Fruit fly (Drosophila melanogaster) whole organism, embryonic: ENCODE measurements around the gene Fie.

Experiments
- Atf-2 ChIP-seq: fragments of 200-800 bp; sonication (Bioruptor generic); optimal IDR thresholded peaks from 2 replicates; lab custom pipeline; 2016; ENCODE audit warnings: missing biosample characterization, missing genetic modification characterization
- CG10147 ChIP-seq: fragments of 200-800 bp; sonication (Bioruptor generic); optimal IDR thresholded peaks from 2 replicates; lab custom pipeline; 2019; ENCODE audit warnings: missing biosample characterization, mild to moderate bottlenecking, missing genetic modification characterization, moderate library complexity
- CG12104 ChIP-seq: fragments of 200-800 bp; sonication (Bioruptor generic); optimal IDR thresholded peaks from 3 replicates; lab custom pipeline; 2016; ENCODE audit warnings: missing biosample characterization, missing genetic modification characterization
- CG12299 ChIP-seq: fragments of 200-800 bp; sonication (Bioruptor generic); optimal IDR thresholded peaks from 2 replicates; lab custom pipeline; 2018; ENCODE audit warnings: missing biosample characterization, mild to moderate bottlenecking, missing genetic modification characterization
- CG12659 ChIP-seq: fragments of 200-800 bp; sonication (Bioruptor generic); optimal IDR thresholded peaks from 3 replicates; lab custom pipeline; 2017; ENCODE audit warnings: mild to moderate bottlenecking, missing biosample characterization, missing genetic modification reagents, missing genetic modification characterization
- CG13287 ChIP-seq: fragments of 200-800 bp; sonication (Bioruptor generic); IDR thresholded peaks from 2 replicates; pipeline ENCODE4 v1.3.6; 2022; ENCODE audit warnings: missing biosample characterization, missing genetic modification characterization; ENCODE audit not compliant: partially characterized antibody
- CG13424 ChIP-seq: fragments of 200-800 bp; sonication (Bioruptor generic); optimal IDR thresholded peaks from 2 replicates; lab custom pipeline; 2019; ENCODE audit warnings: missing biosample characterization, mild to moderate bottlenecking, missing genetic modification characterization, moderate library complexity
- CG13775 ChIP-seq: fragments of 200-800 bp; sonication (Bioruptor generic); optimal IDR thresholded peaks from 3 replicates; lab custom pipeline; 2017; ENCODE audit warnings: missing biosample characterization, mild to moderate bottlenecking, missing genetic modification characterization
- CG15269 ChIP-seq: fragments of 200-800 bp; sonication (Bioruptor generic); optimal IDR thresholded peaks from 2 replicates; lab custom pipeline; 2018; ENCODE audit warnings: missing biosample characterization, mild to moderate bottlenecking, missing genetic modification characterization, moderate library complexity
- CG1647 ChIP-seq: fragments of 200-800 bp; sonication (Bioruptor generic); optimal IDR thresholded peaks from 3 replicates; lab custom pipeline; 2016; ENCODE audit warnings: missing biosample characterization, missing genetic modification characterization
- CG16815 ChIP-seq: fragments of 200-800 bp; sonication (Bioruptor generic); optimal IDR thresholded peaks from 3 replicates; lab custom pipeline; 2017; ENCODE audit warnings: missing biosample characterization, mild to moderate bottlenecking, missing genetic modification characterization
- CG17385 ChIP-seq: fragments of 200-800 bp; sonication (Bioruptor generic); optimal IDR thresholded peaks from 3 replicates; lab custom pipeline; 2018; ENCODE audit warnings: missing biosample characterization, mild to moderate bottlenecking, missing genetic modification characterization
- CG18599 ChIP-seq: fragments of 200-800 bp; sonication (Bioruptor generic); optimal IDR thresholded peaks from 3 replicates; lab custom pipeline; 2017; ENCODE audit warnings: missing biosample characterization, missing genetic modification characterization, mild to moderate bottlenecking, moderate library complexity, missing genetic modification reagents
- CG2116 ChIP-seq: fragments of 200-800 bp; sonication (Bioruptor generic); optimal IDR thresholded peaks from 3 replicates; lab custom pipeline; 2018; ENCODE audit warnings: missing biosample characterization, mild to moderate bottlenecking, missing genetic modification characterization
- CG2120 ChIP-seq: fragments of 200-800 bp; sonication (Bioruptor generic); optimal IDR thresholded peaks from 3 replicates; lab custom pipeline; 2016; ENCODE audit warnings: missing biosample characterization, missing genetic modification characterization
- CG2678 ChIP-seq: fragments of 200-800 bp; sonication (Bioruptor generic); optimal IDR thresholded peaks from 3 replicates; lab custom pipeline; 2019; ENCODE audit warnings: missing biosample characterization, mild to moderate bottlenecking, missing genetic modification characterization, moderate library complexity
- CG34376 ChIP-seq: fragments of 200-800 bp; sonication (Bioruptor generic); optimal IDR thresholded peaks from 2 replicates; lab custom pipeline; 2018; ENCODE audit warnings: missing biosample characterization, mild to moderate bottlenecking, missing genetic modification characterization
- CG3838 ChIP-seq: fragments of 200-800 bp; sonication (Bioruptor generic); optimal IDR thresholded peaks from 3 replicates; lab custom pipeline; 2016; ENCODE audit warnings: missing biosample characterization, missing genetic modification characterization
- CG8281 ChIP-seq: fragments of 200-800 bp; sonication (Bioruptor generic); optimal IDR thresholded peaks from 2 replicates; lab custom pipeline; 2018; ENCODE audit warnings: missing biosample characterization, mild to moderate bottlenecking, missing genetic modification characterization, moderate library complexity
- CG9437 ChIP-seq: fragments of 200-800 bp; sonication (Bioruptor generic); optimal IDR thresholded peaks from 2 replicates; lab custom pipeline; 2018; ENCODE audit warnings: missing biosample characterization, mild to moderate bottlenecking, missing genetic modification characterization
- H2.0 ChIP-seq: fragments of 200-800 bp; sonication (Bioruptor generic); IDR thresholded peaks from 2 replicates; pipeline ENCODE4 v1.3.6; 2022; ENCODE audit warnings: missing biosample characterization, missing genetic modification characterization
- Hmr ChIP-seq: fragments of 200-800 bp; sonication (Bioruptor generic); optimal IDR thresholded peaks from 3 replicates; lab custom pipeline; 2017; ENCODE audit warnings: mild to moderate bottlenecking, missing biosample characterization, missing genetic modification reagents, missing genetic modification characterization
- Hr3 ChIP-seq: fragments of 200-800 bp; sonication (Bioruptor generic); optimal IDR thresholded peaks from 3 replicates; lab custom pipeline; 2016; ENCODE audit warnings: missing biosample characterization, missing genetic modification characterization
- Hr51 ChIP-seq, 2 experiments: fragments of 200-800 bp; sonication (Bioruptor generic); optimal IDR thresholded peaks; 2 replicates in 1 of 2; 3 replicates in 1 of 2; lab custom pipeline; 2016 to 2018; ENCODE audit warnings: missing biosample characterization in 2 of 2, missing genetic modification characterization in 2 of 2, mild to moderate bottlenecking in 1 of 2, moderate library complexity in 1 of 2
- Mad ChIP-seq: fragments of 200-800 bp; sonication (Bioruptor generic); optimal IDR thresholded peaks from 2 replicates; lab custom pipeline; 2016; ENCODE audit warnings: missing biosample characterization, missing genetic modification characterization
- Mes4 ChIP-seq: fragments of 200-800 bp; sonication (Bioruptor generic); optimal IDR thresholded peaks from 2 replicates; lab custom pipeline; 2016; ENCODE audit warnings: missing biosample characterization, missing genetic modification characterization
- Nf-YB ChIP-seq: fragments of 200-800 bp; sonication (Bioruptor generic); optimal IDR thresholded peaks from 3 replicates; lab custom pipeline; 2019; ENCODE audit warnings: missing biosample characterization, mild to moderate bottlenecking, missing genetic modification characterization, moderate library complexity
- YL-1 ChIP-seq: fragments of 200-800 bp; sonication (Bioruptor generic); optimal IDR thresholded peaks from 3 replicates; lab custom pipeline; 2017; ENCODE audit warnings: missing biosample characterization, mild to moderate bottlenecking, missing genetic modification characterization
- bcd ChIP-seq: fragments of 200-800 bp; sonication (Bioruptor generic); optimal IDR thresholded peaks from 2 replicates; lab custom pipeline; 2017; ENCODE audit warnings: missing biosample characterization, mild to moderate bottlenecking, missing genetic modification characterization
- bigmax ChIP-seq: fragments of 200-800 bp; sonication (Bioruptor generic); optimal IDR thresholded peaks from 2 replicates; lab custom pipeline; 2018; ENCODE audit warnings: missing biosample characterization, mild to moderate bottlenecking, missing genetic modification characterization
- caup ChIP-seq: fragments of 200-800 bp; sonication (Bioruptor generic); optimal IDR thresholded peaks from 3 replicates; lab custom pipeline; 2017; ENCODE audit warnings: missing biosample characterization, mild to moderate bottlenecking, missing genetic modification characterization, moderate library complexity; ENCODE audit not compliant: severe bottlenecking
- chif ChIP-seq, 2 experiments: fragments of 200-800 bp; sonication (Bioruptor generic); optimal IDR thresholded peaks; 3 replicates each; lab custom pipeline; 2016; ENCODE audit warnings: missing biosample characterization in 2 of 2, missing genetic modification characterization in 2 of 2
- chinmo ChIP-seq: fragments of 200-800 bp; sonication (Bioruptor generic); IDR thresholded peaks from 4 replicates; pipeline ENCODE4 v1.3.6; 2022; ENCODE audit warnings: missing biosample characterization, missing genetic modification characterization; ENCODE audit not compliant: partially characterized antibody
- croc ChIP-seq: fragments of 200-800 bp; sonication (Bioruptor generic); conservative IDR thresholded peaks from 3 replicates; pipeline ENCODE4 v1.3.6; 2022; ENCODE audit warnings: missing biosample characterization, missing genetic modification characterization
- dmrt99B ChIP-seq: fragments of 200-800 bp; sonication (Bioruptor generic); optimal IDR thresholded peaks from 2 replicates; lab custom pipeline; 2018; ENCODE audit warnings: missing biosample characterization, mild to moderate bottlenecking, missing genetic modification characterization, moderate library complexity
- en ChIP-seq: fragments of 200-800 bp; sonication (Bioruptor generic); optimal IDR thresholded peaks from 2 replicates; lab custom pipeline; 2016; ENCODE audit warnings: missing biosample characterization, missing genetic modification characterization
- jing ChIP-seq: fragments of 200-800 bp; sonication (Bioruptor generic); optimal IDR thresholded peaks from 2 replicates; lab custom pipeline; 2018; ENCODE audit warnings: missing biosample characterization, mild to moderate bottlenecking, missing genetic modification characterization
- jumu ChIP-seq: fragments of 200-800 bp; sonication (Bioruptor generic); optimal IDR thresholded peaks from 3 replicates; lab custom pipeline; 2016; ENCODE audit warnings: missing biosample characterization, missing genetic modification characterization
- kni ChIP-seq: fragments of 200-800 bp; sonication (Bioruptor generic); optimal IDR thresholded peaks from 3 replicates; lab custom pipeline; 2017; ENCODE audit warnings: mild to moderate bottlenecking, missing biosample characterization, missing genetic modification reagents, missing genetic modification characterization
- maf-S ChIP-seq: fragments of 200-800 bp; sonication (Bioruptor generic); optimal IDR thresholded peaks from 2 replicates; lab custom pipeline; 2016; ENCODE audit warnings: missing biosample characterization, missing genetic modification characterization
- nerfin-1 ChIP-seq: fragments of 200-800 bp; sonication (Bioruptor generic); optimal IDR thresholded peaks from 3 replicates; lab custom pipeline; 2019; ENCODE audit warnings: missing biosample characterization, mild to moderate bottlenecking, missing genetic modification characterization, moderate library complexity
- nom ChIP-seq: fragments of 200-800 bp; sonication (Bioruptor generic); optimal IDR thresholded peaks from 2 replicates; lab custom pipeline; 2017; ENCODE audit warnings: missing biosample characterization, missing genetic modification characterization, mild to moderate bottlenecking, moderate library complexity, missing genetic modification reagents
- org-1 ChIP-seq: fragments of 200-800 bp; sonication (Bioruptor generic); optimal IDR thresholded peaks from 2 replicates; lab custom pipeline; 2017; ENCODE audit warnings: missing biosample characterization, missing genetic modification characterization
- pho ChIP-seq: fragments of 200-800 bp; sonication (Bioruptor generic); optimal IDR thresholded peaks from 2 replicates; lab custom pipeline; 2016; ENCODE audit warnings: missing biosample characterization, missing genetic modification characterization
- ro ChIP-seq: fragments of 200-800 bp; sonication (Bioruptor generic); IDR thresholded peaks from 2 replicates; pipeline ENCODE4 v1.3.6; 2022; ENCODE audit warnings: missing biosample characterization, missing genetic modification characterization
- stc ChIP-seq: fragments of 200-800 bp; sonication (Bioruptor generic); IDR thresholded peaks from 2 replicates; pipeline ENCODE4 v1.3.6; 2022; ENCODE audit warnings: missing biosample characterization, missing genetic modification characterization
- sug ChIP-seq: fragments of 200-800 bp; optimal IDR thresholded peaks from 2 replicates; lab custom pipeline; 2019; ENCODE audit warnings: missing biosample characterization, mild to moderate bottlenecking, missing genetic modification characterization, moderate library complexity
- toy ChIP-seq: fragments of 200-800 bp; sonication (Bioruptor generic); IDR thresholded peaks from 2 replicates; pipeline ENCODE4 v1.3.6; 2022; ENCODE audit warnings: missing biosample characterization, missing genetic modification characterization
- unpg ChIP-seq: fragments of 200-800 bp; sonication (Bioruptor generic); optimal IDR thresholded peaks from 3 replicates; lab custom pipeline; 2018; ENCODE audit warnings: missing biosample characterization, mild to moderate bottlenecking, missing genetic modification characterization, moderate library complexity
- zfh1 ChIP-seq: fragments of 200-800 bp; sonication (Bioruptor generic); IDR thresholded peaks from 3 replicates; pipeline ENCODE4 v1.3.6; 2022; ENCODE audit warnings: missing biosample characterization, missing genetic modification characterization

Fie gene

DNA sequence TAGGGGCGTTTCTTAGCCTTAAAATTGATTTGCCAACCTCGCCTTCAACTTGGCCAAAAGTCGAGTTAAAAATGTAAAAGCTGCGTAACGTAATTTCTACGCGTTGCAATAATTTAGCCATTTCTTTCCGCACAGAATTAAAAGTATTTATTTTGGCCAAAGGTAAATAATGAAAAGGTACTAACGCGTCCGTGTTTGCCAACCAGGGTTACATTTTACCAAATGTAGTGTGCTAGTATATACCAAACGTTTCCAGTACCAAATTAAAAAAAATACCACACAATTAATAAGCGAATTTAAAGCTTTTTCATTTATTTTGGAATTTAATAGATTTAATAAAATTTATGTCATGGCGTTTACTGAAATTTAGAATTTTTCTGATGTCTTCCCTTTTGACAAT lies 6.6 kb downstream of the Fie start, which contains the start of gene Ccz1 (continued):
- peak; percentile 81 for TF ChIP-seq Atf-2 (GFP tag; lab: Kevin White, UChicago)
- TF ChIP-seq stc (GFP tag; lab: Robert Waterston, UW) = no peak
- peak; percentile 36 for TF ChIP-seq nom (GFP tag; lab: Kevin White, UChicago)
- peak; percentile 94 for TF ChIP-seq YL-1 (GFP tag; lab: Kevin White, UChicago)
- TF ChIP-seq chinmo = no peak
- peak; percentile 59 for TF ChIP-seq CG17385 (GFP tag; lab: Kevin White, UChicago)
- peak; percentile 45 for TF ChIP-seq dmrt99B (tag; lab: Kevin White, UChicago)
- peak; percentile 18; the same call in 1 of the 3 replicates for TF ChIP-seq croc
- peak; percentile 71 for TF ChIP-seq kni (GFP tag; lab: Kevin White, UChicago)
- TF ChIP-seq CG9437 (GFP tag; lab: Kevin White, UChicago) = peak; percentile 11
- peak; percentile 61 for TF ChIP-seq jumu (GFP tag; lab: Kevin White, UChicago)
- TF ChIP-seq CG10147 (GFP tag; lab: Kevin White, UChicago) = no peak
- TF ChIP-seq sug (tag; lab: Kevin White, UChicago) = peak; percentile 52
- TF ChIP-seq Hr3 = peak; percentile 57
- peak; percentile 18 for TF ChIP-seq CG8281 (tag; lab: Kevin White, UChicago)
- peak; percentile 84 for TF ChIP-seq Hmr
- TF ChIP-seq zfh1 (GFP tag; lab: Robert Waterston, UW) = no peak
- TF ChIP-seq CG3838 = peak; percentile 54
- peak; percentile 47 for TF ChIP-seq nerfin-1 (tag; lab: Kevin White, UChicago)
- no peak for TF ChIP-seq toy (GFP tag; lab: Robert Waterston, UW)
- TF ChIP-seq org-1 = peak; percentile 25
- peak; percentile 35 for TF ChIP-seq CG12299 (tag; lab: Kevin White, UChicago)
- peak; percentile 95 for TF ChIP-seq CG2116 (GFP tag; lab: Kevin White, UChicago)
- peak; percentile 65 for TF ChIP-seq CG1647 (GFP tag; lab: Kevin White, UChicago)
- TF ChIP-seq H2.0 (GFP tag; lab: Robert Waterston, UW) = no peak
- no peak for TF ChIP-seq CG13287
- peak; percentile 6 for TF ChIP-seq jing (GFP tag; lab: Kevin White, UChicago)
- peak; percentile 93 for TF ChIP-seq CG12659 (GFP tag; lab: Kevin White, UChicago)
- peak; percentile 63 for TF ChIP-seq CG15269 (tag; lab: Kevin White, UChicago)
- no peak for TF ChIP-seq en
- TF ChIP-seq CG16815 (GFP tag; lab: Kevin White, UChicago) = peak; percentile 5
- peak; percentile 71 for TF ChIP-seq bcd
- TF ChIP-seq bigmax (GFP tag; lab: Kevin White, UChicago) = no peak
- TF ChIP-seq CG18599 = peak; percentile 24
- peak; percentile 40 for TF ChIP-seq unpg (GFP tag; lab: Kevin White, UChicago)
- peak; percentile 71 to 73 for TF ChIP-seq chif (GFP tag; optimal IDR thresholded peaks at IDR 0.05; lab: Kevin White, UChicago)
- peak; percentile 25 for TF ChIP-seq Nf-YB (GFP tag; lab: Kevin White, UChicago)
- peak; percentile 70 for TF ChIP-seq CG12104
- peak; percentile 30 for TF ChIP-seq CG13775 (GFP tag; lab: Kevin White, UChicago)
- peak; percentile 59 for TF ChIP-seq CG2678 (tag; lab: Kevin White, UChicago)
- peak; percentile 66 for TF ChIP-seq caup
- peak; percentile 57 for TF ChIP-seq CG34376 (GFP tag; lab: Kevin White, UChicago)
- peak; percentile 71 for TF ChIP-seq CG13424 (tag; lab: Kevin White, UChicago)
- TF ChIP-seq Mad = peak; percentile 74
- peak in 1 of 2 experiments; percentile 58 for TF ChIP-seq Hr51 (GFP tag; optimal IDR thresholded peaks at IDR 0.05; lab: Kevin White, UChicago)
- TF ChIP-seq maf-S (GFP tag; lab: Kevin White, UChicago) = peak; percentile 71
- no peak for TF ChIP-seq ro (GFP tag; lab: Robert Waterston, UW)
- TF ChIP-seq pho = peak; percentile 82
- TF ChIP-seq Mes4 (GFP tag; lab: Kevin White, UChicago) = peak; percentile 66
- peak; percentile 79 for TF ChIP-seq CG2120 (GFP tag; lab: Kevin White, UChicago)
